Worm (Caenorhabditis elegans): ENCODE results near the gene F14F9.2.

The F14F9.2 gene

ce11 chrV:5144541-5144940 is at the start of gene F14F9.2:
Gene F14F9.2 (plus strand): TSS chrV:5144841.
- TF ChIP-seq nhr-10 (tag; optimal IDR thresholded peaks at IDR 0.05) (no peak), nhr-25 (tag; optimal IDR thresholded peaks at IDR 0.05) (no peak), fos-1 (tag; optimal IDR thresholded peaks at IDR 0.05) (no peak), ztf-1 (GFP tag; conservative IDR thresholded peaks at IDR 0.05) (no peak), nhr-11 (tag; optimal IDR thresholded peaks at IDR 0.05) (no peak)

ce11 chrV:5097035-5097434 is 47.6 kb upstream of the F14F9.2 start, which contains the start of gene C04F5.2:
Gene C04F5.2 (minus strand): TSS chrV:5097135.
- TF ChIP-seq skn-1 (tag; optimal IDR thresholded peaks at IDR 0.05) (no peak), ama-1 (optimal IDR thresholded peaks at IDR 0.05) (no peak), ceh-16 (tag; optimal IDR thresholded peaks at IDR 0.05) (no peak)

DNA sequence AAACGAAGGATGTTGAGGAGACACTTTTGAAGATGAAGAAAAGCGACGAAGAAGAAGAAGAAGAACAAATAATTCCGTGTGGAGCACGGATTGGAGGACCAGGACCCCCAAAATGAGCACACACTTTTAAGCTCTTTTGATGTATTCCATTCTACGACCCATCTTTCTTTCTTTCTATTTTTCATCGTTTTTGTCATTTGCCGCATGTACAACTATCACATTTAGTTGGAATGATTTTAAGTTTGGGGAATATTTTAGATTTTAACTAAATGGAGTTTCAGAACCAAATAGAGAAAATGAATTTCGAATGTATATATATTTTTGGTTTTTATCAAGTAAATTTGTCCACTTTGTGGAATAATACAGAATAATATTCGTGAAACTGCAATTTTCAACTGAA is 45.7 kb upstream of the F14F9.2 start, which contains the start of gene unc-46:
Gene unc-46 (minus strand): TSS at position 101 of the 400 bp plus-strand sequence.
- no peak for TF ChIP-seq ceh-82 (tag; optimal IDR thresholded peaks at IDR 0.05)
- no peak for TF ChIP-seq mdl-1 (tag; optimal IDR thresholded peaks at IDR 0.05)
- no peak for TF ChIP-seq sem-4 (tag; optimal IDR thresholded peaks at IDR 0.05)
- TF ChIP-seq nhr-237 (tag; optimal IDR thresholded peaks at IDR 0.05): no peak
- TF ChIP-seq gmeb-1 (tag; optimal IDR thresholded peaks at IDR 0.05): no peak
- TF ChIP-seq blmp-1 (tag; optimal IDR thresholded peaks at IDR 0.05; ENCODE audit: insufficient read depth): no peak
- TF ChIP-seq nhr-10 (tag; optimal IDR thresholded peaks at IDR 0.05): no peak
- no peak for TF ChIP-seq unc-55 (GFP tag; optimal IDR thresholded peaks at IDR 0.05)
- no peak for TF ChIP-seq Y55F3AM.14 (GFP tag; optimal IDR thresholded peaks at IDR 0.05)
- TF ChIP-seq nhr-12 (tag; optimal IDR thresholded peaks at IDR 0.05): no peak
- no peak for TF ChIP-seq C34F6.9 (tag; optimal IDR thresholded peaks at IDR 0.05)
- no peak for TF ChIP-seq ceh-16 (tag; optimal IDR thresholded peaks at IDR 0.05)
- TF ChIP-seq peb-1 (tag; optimal IDR thresholded peaks at IDR 0.05): no peak
- TF ChIP-seq lin-13 (GFP tag; optimal IDR thresholded peaks at IDR 0.05): no peak
- no peak for TF ChIP-seq ZK546.5 (tag; optimal IDR thresholded peaks at IDR 0.05)
- TF ChIP-seq skn-1 (tag; optimal IDR thresholded peaks at IDR 0.05): no peak

- no peak for TF ChIP-seq nhr-21 (tag; optimal IDR thresholded peaks at IDR 0.05)
- no peak for TF ChIP-seq lsy-2 (tag; optimal IDR thresholded peaks at IDR 0.05)
- TF ChIP-seq sem-4 (tag; optimal IDR thresholded peaks at IDR 0.05): no peak
- no peak for TF ChIP-seq peb-1 (tag; optimal IDR thresholded peaks at IDR 0.05)
- no peak for TF ChIP-seq mbf-1 (tag; optimal IDR thresholded peaks at IDR 0.05)
- TF ChIP-seq mdl-1 (tag; optimal IDR thresholded peaks at IDR 0.05): no peak
- TF ChIP-seq nhr-77 (tag; optimal IDR thresholded peaks at IDR 0.05): no peak
Observed at ce11 chrV:5102017-5102416, 42.6 kb upstream of the F14F9.2 start, which contains the start of gene srab-1. Gene srab-1 (minus strand): TSS chrV:5102117.

- no peak for TF ChIP-seq crh-2 (tag; optimal IDR thresholded peaks at IDR 0.05)
- no peak for TF ChIP-seq sem-4 (tag; optimal IDR thresholded peaks at IDR 0.05)
- TF ChIP-seq lin-13 (GFP tag; optimal IDR thresholded peaks at IDR 0.05): no peak
- TF ChIP-seq ztf-11 (tag; optimal IDR thresholded peaks at IDR 0.05): no peak
- TF ChIP-seq nhr-10 (tag; optimal IDR thresholded peaks at IDR 0.05): no peak
- TF ChIP-seq ceh-16 (tag; optimal IDR thresholded peaks at IDR 0.05): no peak
- no peak for TF ChIP-seq snpc-4 (tag; optimal IDR thresholded peaks at IDR 0.05)
- no peak for TF ChIP-seq ztf-4 (tag; optimal IDR thresholded peaks at IDR 0.05)
- TF ChIP-seq dmd-4 (tag; optimal IDR thresholded peaks at IDR 0.05): no peak
- no peak for TF ChIP-seq ama-1 (optimal IDR thresholded peaks at IDR 0.05)
- TF ChIP-seq ztf-1 (GFP tag; conservative IDR thresholded peaks at IDR 0.05): no peak
Observed at ce11 chrV:5104934-5105333, 39.7 kb upstream of the F14F9.2 start, which contains the start of gene srab-2. Gene srab-2 (minus strand): TSS chrV:5105034.

DNA sequence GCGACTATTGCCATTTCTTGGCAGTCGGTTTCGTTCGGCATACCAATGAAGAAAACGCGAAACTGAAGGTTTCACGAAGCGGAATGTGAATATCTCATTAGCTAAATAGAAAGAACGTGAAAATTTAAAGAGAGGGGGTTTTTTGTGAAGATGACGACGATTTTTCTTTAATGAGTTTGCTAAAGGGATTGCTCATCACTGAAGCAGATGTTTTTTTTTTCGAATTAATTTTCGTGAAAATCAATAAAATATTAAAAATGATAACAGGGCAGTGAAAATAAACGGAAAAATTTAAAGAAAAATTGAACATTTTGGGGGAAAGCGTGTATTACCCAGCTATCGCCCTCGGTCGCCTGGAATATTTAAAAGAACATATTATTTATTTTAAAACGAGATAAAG is 36.8 kb upstream of the F14F9.2 start, which contains the start of gene srab-3:
Gene srab-3 (minus strand): TSS at position 101 of the 400 bp plus-strand sequence.
- no peak for TF ChIP-seq gmeb-1 (tag; optimal IDR thresholded peaks at IDR 0.05)
- TF ChIP-seq ztf-4 (tag; optimal IDR thresholded peaks at IDR 0.05): no peak
- TF ChIP-seq nhr-11 (tag; optimal IDR thresholded peaks at IDR 0.05): no peak
- no peak for TF ChIP-seq snpc-4 (tag; optimal IDR thresholded peaks at IDR 0.05)
- no peak for TF ChIP-seq dmd-4 (tag; optimal IDR thresholded peaks at IDR 0.05)
- no peak for TF ChIP-seq ztf-1 (GFP tag; conservative IDR thresholded peaks at IDR 0.05)

- TF ChIP-seq snpc-4 (tag; optimal IDR thresholded peaks at IDR 0.05): no peak
- TF ChIP-seq sma-9 (GFP tag; optimal IDR thresholded peaks at IDR 0.05): peak; percentile 69
- no peak for TF ChIP-seq sma-9 (tag; optimal IDR thresholded peaks at IDR 0.05)
- no peak for TF ChIP-seq F13H6.1 (tag; optimal IDR thresholded peaks at IDR 0.05)
- TF ChIP-seq mab-5 (tag; optimal IDR thresholded peaks at IDR 0.05): peak; percentile 30
- TF ChIP-seq nhr-25 (tag; optimal IDR thresholded peaks at IDR 0.05): peak; percentile 29
- peak; percentile 18 for TF ChIP-seq nhr-21 (tag; optimal IDR thresholded peaks at IDR 0.05)
- no peak for TF ChIP-seq unc-62 (GFP tag; optimal IDR thresholded peaks at IDR 0.05)
- no peak for TF ChIP-seq unc-39 (tag; optimal IDR thresholded peaks at IDR 0.05)
- no peak for TF ChIP-seq R02D3.7 (tag; optimal IDR thresholded peaks at IDR 0.05)
- TF ChIP-seq nhr-10 (tag; optimal IDR thresholded peaks at IDR 0.05): no peak
Observed at ce11 chrV:5110684-5111083, 34.0 kb upstream of the F14F9.2 start, which contains the start of gene ugt-63. Gene ugt-63 (minus strand): TSS chrV:5110772.
